Worm (Caenorhabditis elegans): ENCODE measurements around the gene gly-11.

gly-11 gene

ce11 chrIII:12223208-12223607 lies 46.2 kb upstream of the gly-11 start:
- TF ChIP-seq sptf-1 (tag; optimal IDR thresholded peaks at IDR 0.05), result no peak
- TF ChIP-seq lin-15B (tag; optimal IDR thresholded peaks at IDR 0.05), result no peak
- peak; percentile 55 for TF ChIP-seq nhr-85 (tag)
- TF ChIP-seq aha-1 (tag; optimal IDR thresholded peaks at IDR 0.05), result no peak
- no peak for TF ChIP-seq elt-3 (tag; optimal IDR thresholded peaks at IDR 0.05)
- no peak for TF ChIP-seq nhr-12 (tag; optimal IDR thresholded peaks at IDR 0.05)
- TF ChIP-seq efl-1 (optimal IDR thresholded peaks at IDR 0.05), result peak in 1 of 2 experiments; percentile 45
- peak; percentile 41 to 63 for TF ChIP-seq efl-1 (GFP tag; optimal IDR thresholded peaks at IDR 0.05 in 1 of 2)
- TF ChIP-seq mep-1 (tag; optimal IDR thresholded peaks at IDR 0.05), result no peak
- peak in 1 of 2 experiments; percentile 26 for TF ChIP-seq lin-35 (GFP tag; optimal IDR thresholded peaks at IDR 0.05)
- TF ChIP-seq dpl-1 (GFP tag; optimal IDR thresholded peaks at IDR 0.05), result peak in 1 of 3 experiments; percentile 32
- TF ChIP-seq nhr-11 (tag; optimal IDR thresholded peaks at IDR 0.05), result no peak

- TF ChIP-seq dsc-1 (tag; optimal IDR thresholded peaks at IDR 0.05) (no peak), jun-1 (tag; optimal IDR thresholded peaks at IDR 0.05) (no peak), fos-1 (tag; optimal IDR thresholded peaks at IDR 0.05) (no peak), skn-1 (tag; optimal IDR thresholded peaks at IDR 0.05) (no peak), sox-4 (tag; optimal IDR thresholded peaks at IDR 0.05) (no peak), elt-3 (tag; optimal IDR thresholded peaks at IDR 0.05) (no peak), ceh-88 (GFP tag; IDR thresholded peaks at IDR 0.05) (no peak)
Measured at ce11 chrIII:12221452-12221851, 44.4 kb upstream of the gly-11 start.

- TF ChIP-seq nhr-19 (GFP tag; conservative IDR thresholded peaks at IDR 0.05), result no peak
- no peak for TF ChIP-seq ets-5 (GFP tag; IDR thresholded peaks at IDR 0.05)
- no peak for TF ChIP-seq lin-13 (GFP tag; optimal IDR thresholded peaks at IDR 0.05)
- no peak for TF ChIP-seq isw-1 (GFP tag; IDR thresholded peaks at IDR 0.05)
- TF ChIP-seq nhr-84 (tag; optimal IDR thresholded peaks at IDR 0.05), result no peak
- TF ChIP-seq pqm-1 (tag; optimal IDR thresholded peaks at IDR 0.05), result no peak
- TF ChIP-seq nhr-76 (tag; optimal IDR thresholded peaks at IDR 0.05), result no peak
- TF ChIP-seq unc-86 (tag; optimal IDR thresholded peaks at IDR 0.05), result no peak
- TF ChIP-seq sox-4 (tag; optimal IDR thresholded peaks at IDR 0.05), result no peak
- TF ChIP-seq alr-1 (tag; optimal IDR thresholded peaks at IDR 0.05; ENCODE audit: borderline replicate concordance), result no peak
- no peak for TF ChIP-seq ceh-8 (GFP tag; optimal IDR thresholded peaks at IDR 0.05)
Measured at ce11 chrIII:12220820-12221219, 43.8 kb upstream of the gly-11 start.

ce11 chrIII:12218633-12219097 lies 41.6 kb upstream of the gly-11 start, which contains the start of the genes gex-4 and gphr-1:
Gene gex-4, minus strand, starts transcription at chrIII:12218634.
Gene gphr-1, plus strand, starts transcription at chrIII:12219047.
- TF ChIP-seq egl-27 (tag; optimal IDR thresholded peaks at IDR 0.05) (no peak), fkh-10 (GFP tag; optimal IDR thresholded peaks at IDR 0.05) (no peak), sup-37 (GFP tag; optimal IDR thresholded peaks at IDR 0.05) (no peak), nhr-237 (tag; optimal IDR thresholded peaks at IDR 0.05) (no peak), alr-1 (tag; optimal IDR thresholded peaks at IDR 0.05; ENCODE audit: borderline replicate concordance) (no peak), C16A3.4 (tag; optimal IDR thresholded peaks at IDR 0.05) (peak; percentile 63), nhr-90 (tag; optimal IDR thresholded peaks at IDR 0.05; ENCODE audit: poor library complexity) (no peak), hlh-4 (tag; optimal IDR thresholded peaks at IDR 0.05) (no peak), lin-35 (GFP tag; optimal IDR thresholded peaks at IDR 0.05) (peak; percentile 65 to 72), ceh-63 (GFP tag; optimal IDR thresholded peaks at IDR 0.05) (no peak), snu-23 (GFP tag; optimal IDR thresholded peaks at IDR 0.05) (peak; percentile 67), unc-98 (GFP tag; IDR thresholded peaks at IDR 0.05) (peak; percentile 67), mdl-1 (tag; optimal IDR thresholded peaks at IDR 0.05) (no peak), xbp-1 (tag; optimal IDR thresholded peaks at IDR 0.05) (peak; percentile 63), snpc-4 (tag; optimal IDR thresholded peaks at IDR 0.05) (no peak), pax-3 (tag; optimal IDR thresholded peaks at IDR 0.05) (peak; percentile 70), jun-1 (tag; optimal IDR thresholded peaks at IDR 0.05) (no peak), dpl-1 (GFP tag; optimal IDR thresholded peaks at IDR 0.05) (peak; percentile 46 to 70 (median 49)), ceh-90 (tag; optimal IDR thresholded peaks at IDR 0.05) (peak; percentile 58), pag-3 (tag; optimal IDR thresholded peaks at IDR 0.05; ENCODE audit: borderline replicate concordance, insufficient read depth) (no peak), egl-13 (tag; optimal IDR thresholded peaks at IDR 0.05) (peak; percentile 39), aly-2 (tag; optimal IDR thresholded peaks at IDR 0.05) (no peak), lin-14 (GFP tag; optimal IDR thresholded peaks at IDR 0.05) (no peak), ces-1 (GFP tag; optimal IDR thresholded peaks at IDR 0.05) (no peak), ceh-8 (GFP tag; optimal IDR thresholded peaks at IDR 0.05) (no peak), tbx-2 (tag; optimal IDR thresholded peaks at IDR 0.05) (peak; percentile 62)

All from whole organism, L1 larva.